Worm (Caenorhabditis elegans) whole organism, L1 larva: ENCODE data around the gene C08G9.1.
A peak's percentile ranks its signal among the peaks of the same experiment; 100 is the strongest.

Experiments used
- aha-1 ChIP-seq: fragments of 150-350 bp; optimal IDR thresholded peaks from 2 replicates; lab custom pipeline; 2014; ENCODE audit warnings: missing biosample characterization, missing genetic modification characterization
- ama-1 ChIP-seq: fragments of 150-350 bp; optimal IDR thresholded peaks from 2 replicates; lab custom pipeline; 2014
- blmp-1 ChIP-seq: fragments of 150-350 bp; optimal IDR thresholded peaks from 2 replicates; lab custom pipeline; 2014; ENCODE audit warnings: missing biosample characterization, missing genetic modification characterization
- ceh-63 ChIP-seq: fragments of 200-800 bp; sonication (Bioruptor generic); optimal IDR thresholded peaks from 2 replicates; lab custom pipeline; 2018; ENCODE audit warnings: mild to moderate bottlenecking, missing genetic modification characterization, missing compliant biosample characterization
- ceh-8 ChIP-seq: fragments of 200-800 bp; sonication (Bioruptor generic); optimal IDR thresholded peaks from 2 replicates; lab custom pipeline; 2018; ENCODE audit warnings: mild to moderate bottlenecking, missing genetic modification characterization, moderate library complexity, missing compliant biosample characterization
- ceh-82 ChIP-seq, 3 experiments: fragments of 150-350 bp in 1 of 3; sonication (generic microtip) in 2 of 3; optimal IDR thresholded peaks; 2 replicates each; lab custom pipeline; 2014 to 2017; ENCODE audit warnings: missing biosample characterization in 3 of 3, missing genetic modification characterization in 3 of 3
- ceh-88 ChIP-seq: fragments of 200-800 bp; sonication (Bioruptor generic); IDR thresholded peaks from 2 replicates; pipeline ENCODE4 v1.3.6; 2022; ENCODE audit warnings: missing genetic modification characterization, missing compliant biosample characterization
- ces-1 ChIP-seq: fragments of 150-350 bp; optimal IDR thresholded peaks from 2 replicates; lab custom pipeline; 2014; ENCODE audit warnings: missing biosample characterization, missing genetic modification reagents, missing genetic modification characterization
- dpl-1 ChIP-seq, 3 experiments: fragments of 150-350 bp in 2 of 3; sonication (generic microtip) in 1 of 3; optimal IDR thresholded peaks; 2 replicates each; lab custom pipeline; 2014 to 2017; ENCODE audit warnings: missing biosample characterization in 3 of 3, missing genetic modification characterization in 3 of 3, missing genetic modification reagents in 3 of 3
- dsc-1 ChIP-seq: sonication (generic microtip); optimal IDR thresholded peaks from 2 replicates; lab custom pipeline; 2016; ENCODE audit warnings: mild to moderate bottlenecking, missing genetic modification characterization, missing compliant biosample characterization
- egl-13 ChIP-seq: sonication (generic microtip); optimal IDR thresholded peaks from 2 replicates; lab custom pipeline; 2016; ENCODE audit warnings: missing genotype, missing genetic modification reagents, missing genetic modification characterization, missing compliant biosample characterization
- elt-2 ChIP-seq: sonication (generic microtip); optimal IDR thresholded peaks from 2 replicates; lab custom pipeline; 2016; ENCODE audit warnings: missing genetic modification characterization, mild to moderate bottlenecking, inconsistent platforms, missing compliant biosample characterization, missing genetic modification reagents
- ets-5 ChIP-seq: fragments of 200-800 bp; sonication (Bioruptor generic); IDR thresholded peaks from 2 replicates; pipeline ENCODE4 v1.3.6; 2022; ENCODE audit warnings: missing genetic modification characterization, missing compliant biosample characterization
- fkh-10 ChIP-seq: sonication (generic microtip); optimal IDR thresholded peaks from 2 replicates; lab custom pipeline; 2017; ENCODE audit warnings: missing biosample characterization, missing genetic modification reagents, missing genetic modification characterization
- fkh-4 ChIP-seq: sonication (generic microtip); optimal IDR thresholded peaks from 2 replicates; lab custom pipeline; 2016; ENCODE audit warnings: missing compliant biosample characterization, missing genetic modification characterization, borderline replicate concordance
- hlh-4 ChIP-seq: sonication (generic microtip); optimal IDR thresholded peaks from 2 replicates; lab custom pipeline; 2016; ENCODE audit warnings: mild to moderate bottlenecking, missing genetic modification characterization, missing compliant biosample characterization
- hpl-2 ChIP-seq: fragments of 150-350 bp; optimal IDR thresholded peaks from 2 replicates; lab custom pipeline; 2014; ENCODE audit warnings: missing biosample characterization, missing genetic modification reagents, missing genetic modification characterization
- irx-1 ChIP-seq: sonication (generic microtip); optimal IDR thresholded peaks from 2 replicates; lab custom pipeline; 2016; ENCODE audit warnings: missing genetic modification characterization, missing compliant biosample characterization
- isw-1 ChIP-seq: fragments of 200-800 bp; sonication (Bioruptor generic); IDR thresholded peaks from 2 replicates; pipeline ENCODE4 v1.3.6; 2022; ENCODE audit warnings: missing genetic modification characterization, missing compliant biosample characterization
- jun-1 ChIP-seq: fragments of 150-350 bp; optimal IDR thresholded peaks from 2 replicates; lab custom pipeline; 2014; ENCODE audit warnings: missing biosample characterization, missing genetic modification reagents, missing genetic modification characterization
- lin-14 ChIP-seq: fragments of 200-800 bp; sonication (Bioruptor generic); optimal IDR thresholded peaks from 2 replicates; lab custom pipeline; 2018; ENCODE audit warnings: mild to moderate bottlenecking, missing genetic modification characterization, moderate library complexity, missing compliant biosample characterization
- lin-35 ChIP-seq, 2 experiments: fragments of 150-350 bp; optimal IDR thresholded peaks; 2 replicates each; lab custom pipeline; 2014; ENCODE audit warnings: missing biosample characterization in 2 of 2, missing genetic modification characterization in 2 of 2, missing genetic modification reagents in 2 of 2
- lsy-2 ChIP-seq, 2 experiments: fragments of 150-350 bp; optimal IDR thresholded peaks; 2 replicates each; lab custom pipeline; 2014; ENCODE audit warnings: missing biosample characterization in 2 of 2, missing genetic modification characterization in 2 of 2
- mab-9 ChIP-seq: fragments of 200-800 bp; sonication (Bioruptor generic); IDR thresholded peaks from 2 replicates; pipeline ENCODE4 v1.3.6; 2022; ENCODE audit warnings: missing genetic modification reagents, missing genetic modification characterization, missing compliant biosample characterization
- mdl-1 ChIP-seq, 2 experiments: fragments of 150-350 bp; optimal IDR thresholded peaks; 2 replicates each; lab custom pipeline; 2014 to 2017; ENCODE audit warnings: missing biosample characterization in 2 of 2, missing genetic modification characterization in 2 of 2, inconsistent platforms in 1 of 2
- mep-1 ChIP-seq: fragments of 150-350 bp; optimal IDR thresholded peaks from 2 replicates; lab custom pipeline; 2014; ENCODE audit warnings: missing biosample characterization, missing genetic modification characterization
- nhr-11 ChIP-seq: fragments of 150-350 bp; optimal IDR thresholded peaks from 2 replicates; lab custom pipeline; 2014; ENCODE audit warnings: missing biosample characterization, missing genetic modification characterization
- nhr-19 ChIP-seq: fragments of 200-800 bp; sonication (Bioruptor generic); conservative IDR thresholded peaks from 2 replicates; pipeline ENCODE4 v1.3.6; 2022; ENCODE audit warnings: missing genetic modification characterization, missing compliant biosample characterization
- nhr-28 ChIP-seq: fragments of 150-350 bp; optimal IDR thresholded peaks from 2 replicates; lab custom pipeline; 2014; ENCODE audit warnings: missing biosample characterization, missing genetic modification characterization
- nhr-47 ChIP-seq: sonication (generic microtip); optimal IDR thresholded peaks from 2 replicates; lab custom pipeline; 2016; ENCODE audit warnings: mild to moderate bottlenecking, missing genetic modification characterization, moderate library complexity, missing compliant biosample characterization
- nhr-71 ChIP-seq: sonication (generic microtip); optimal IDR thresholded peaks from 2 replicates; lab custom pipeline; 2016; ENCODE audit warnings: mild to moderate bottlenecking, missing genetic modification characterization, moderate library complexity, missing compliant biosample characterization
- nhr-76 ChIP-seq: sonication (generic microtip); optimal IDR thresholded peaks from 2 replicates; lab custom pipeline; 2017; ENCODE audit warnings: missing biosample characterization, missing genetic modification characterization
- nhr-77 ChIP-seq: fragments of 150-350 bp; optimal IDR thresholded peaks from 2 replicates; lab custom pipeline; 2014; ENCODE audit warnings: missing biosample characterization, missing genetic modification characterization
- nhr-85 ChIP-seq: sonication (generic microtip); peaks from one replicate; lab custom pipeline; 2016; ENCODE audit warnings: missing genetic modification characterization, inconsistent platforms, missing compliant biosample characterization
- nhr-90 ChIP-seq: sonication (generic microtip); optimal IDR thresholded peaks from 2 replicates; lab custom pipeline; 2016; ENCODE audit warnings: mild to moderate bottlenecking, missing genetic modification characterization, missing compliant biosample characterization; ENCODE audit not compliant: poor library complexity
- pag-3 ChIP-seq: sonication (generic microtip); optimal IDR thresholded peaks from 2 replicates; lab custom pipeline; 2017; ENCODE audit warnings: missing genetic modification characterization, mild to moderate bottlenecking, missing compliant biosample characterization, antibody characterized with exemption, borderline replicate concordance; ENCODE audit not compliant: insufficient read depth
- rnt-1 ChIP-seq: sonication (generic microtip); optimal IDR thresholded peaks from 2 replicates; lab custom pipeline; 2016; ENCODE audit warnings: mild to moderate bottlenecking, missing genetic modification characterization, moderate library complexity, missing compliant biosample characterization
- skn-1 ChIP-seq: fragments of 150-350 bp; optimal IDR thresholded peaks from 2 replicates; lab custom pipeline; 2014; ENCODE audit warnings: missing biosample characterization, missing genetic modification characterization
- snpc-4 ChIP-seq: fragments of 150-350 bp; optimal IDR thresholded peaks from 2 replicates; lab custom pipeline; 2014; ENCODE audit warnings: missing biosample characterization, missing genetic modification characterization
- snu-23 ChIP-seq: sonication (generic microtip); optimal IDR thresholded peaks from 2 replicates; lab custom pipeline; 2016; ENCODE audit warnings: missing genetic modification characterization, missing compliant biosample characterization
- sox-4 ChIP-seq: sonication (generic microtip); optimal IDR thresholded peaks from 2 replicates; lab custom pipeline; 2016; ENCODE audit warnings: missing genetic modification characterization, missing compliant biosample characterization
- sup-37 ChIP-seq: fragments of 200-800 bp; sonication (Bioruptor generic); optimal IDR thresholded peaks from 2 replicates; lab custom pipeline; 2018; ENCODE audit warnings: mild to moderate bottlenecking, missing genetic modification characterization, missing compliant biosample characterization
- swsn-7 ChIP-seq: sonication (generic microtip); optimal IDR thresholded peaks from 2 replicates; lab custom pipeline; 2016; ENCODE audit warnings: missing genetic modification characterization, missing compliant biosample characterization
- tlp-1 ChIP-seq: fragments of 150-350 bp; optimal IDR thresholded peaks from 2 replicates; lab custom pipeline; 2014; ENCODE audit warnings: missing biosample characterization, missing genetic modification characterization
- unc-130 ChIP-seq: fragments of 150-350 bp; optimal IDR thresholded peaks from 2 replicates; lab custom pipeline; 2017; ENCODE audit warnings: missing biosample characterization, missing genetic modification characterization, inconsistent platforms
- unc-62 ChIP-seq: fragments of 150-350 bp; optimal IDR thresholded peaks from 2 replicates; lab custom pipeline; 2014; ENCODE audit warnings: missing biosample characterization, missing genetic modification reagents, missing genetic modification characterization
- unc-86 ChIP-seq: sonication (generic microtip); optimal IDR thresholded peaks from 2 replicates; lab custom pipeline; 2016; ENCODE audit warnings: missing genetic modification characterization, missing compliant biosample characterization
- unc-98 ChIP-seq: fragments of 200-800 bp; sonication (Bioruptor generic); IDR thresholded peaks from 2 replicates; pipeline ENCODE4 v1.3.6; 2022; ENCODE audit warnings: missing genetic modification characterization, missing compliant biosample characterization
- zag-1 ChIP-seq: fragments of 150-350 bp; optimal IDR thresholded peaks from 2 replicates; lab custom pipeline; 2014; ENCODE audit warnings: missing biosample characterization, missing genetic modification characterization
- zip-4 ChIP-seq: fragments of 200-800 bp; sonication (Bioruptor generic); optimal IDR thresholded peaks from 2 replicates; lab custom pipeline; 2018; ENCODE audit warnings: mild to moderate bottlenecking, missing genetic modification characterization, moderate library complexity, missing compliant biosample characterization
- ztf-4 ChIP-seq: fragments of 150-350 bp; optimal IDR thresholded peaks from 2 replicates; lab custom pipeline; 2014; ENCODE audit warnings: missing biosample characterization, missing genetic modification characterization

Gene C08G9.1

DNA sequence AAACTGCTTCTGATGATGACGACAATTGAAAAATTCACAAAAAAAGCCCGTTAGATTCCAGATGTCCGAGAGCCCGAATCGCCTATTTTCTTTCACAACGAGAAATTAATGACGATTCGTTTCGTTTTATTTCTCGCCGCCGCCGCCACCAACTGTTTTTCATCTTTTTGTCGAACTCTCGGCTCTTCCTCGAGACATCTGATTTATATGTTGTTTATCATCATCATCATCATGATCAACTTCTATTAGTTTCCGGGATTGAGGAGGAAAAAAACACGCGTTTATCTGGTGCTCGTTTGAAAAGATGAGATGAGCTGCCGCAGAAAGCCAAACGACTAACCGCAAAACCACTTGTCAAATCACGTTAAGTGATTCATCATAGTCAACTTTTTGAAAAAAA, 918 bp downstream of the C08G9.1 start:
- TF ChIP-seq sup-37 (GFP tag; lab: Kevin White, UChicago) (no peak), ceh-8 (no peak), ces-1 (GFP tag; lab: Kevin White, UChicago) (no peak), unc-62 (no peak), mep-1 (no peak), aha-1 (tag; lab: Kevin White, UChicago) (no peak), ztf-4 (tag; lab: Kevin White, UChicago) (no peak), snu-23 (GFP tag; lab: Kevin White, UChicago) (peak; percentile 11), irx-1 (tag; lab: Kevin White, UChicago) (no peak), nhr-11 (tag; lab: Kevin White, UChicago) (no peak), zag-1 (tag; lab: Kevin White, UChicago) (no peak), snpc-4 (no peak), jun-1 (tag; lab: Kevin White, UChicago) (no peak), lsy-2 (tag; optimal IDR thresholded peaks at IDR 0.05; lab: Kevin White, UChicago) (peak in 1 of 2 experiments; percentile 13), egl-13 (tag; lab: Kevin White, UChicago) (no peak), rnt-1 (peak; percentile 80), lin-35 (GFP tag; optimal IDR thresholded peaks at IDR 0.05; lab: Kevin White, UChicago) (no peak), nhr-77 (no peak), elt-2 (tag; lab: Kevin White, UChicago) (no peak), unc-86 (tag; lab: Kevin White, UChicago) (no peak), mab-9 (GFP tag; lab: Robert Waterston, UW) (no peak), hlh-4 (no peak), nhr-19 (GFP tag; lab: Robert Waterston, UW) (peak; percentile 21; the same call in 1 of the 2 replicates), ceh-88 (GFP tag; lab: Robert Waterston, UW) (no peak), lin-14 (GFP tag; lab: Kevin White, UChicago) (peak; percentile 65), tlp-1 (tag; lab: Kevin White, UChicago) (no peak), zip-4 (GFP tag; lab: Kevin White, UChicago) (no peak), sox-4 (tag; lab: Kevin White, UChicago) (no peak), mdl-1 (tag; optimal IDR thresholded peaks at IDR 0.05; lab: Kevin White, UChicago) (no peak), dpl-1 (GFP tag; optimal IDR thresholded peaks at IDR 0.05; lab: Kevin White, UChicago) (no peak), fkh-10 (no peak), blmp-1 (tag; lab: Kevin White, UChicago) (no peak), nhr-90 (tag; lab: Kevin White, UChicago) (no peak), unc-130 (tag; lab: Kevin White, UChicago) (peak; percentile 22), nhr-85 (tag; lab: Kevin White, UChicago) (no peak), ceh-82 (tag; optimal IDR thresholded peaks at IDR 0.05; lab: Kevin White, UChicago) (no peak), ceh-63 (GFP tag; lab: Kevin White, UChicago) (no peak), dsc-1 (peak; percentile 91), skn-1 (tag; lab: Kevin White, UChicago) (no peak), unc-98 (GFP tag; lab: Robert Waterston, UW) (no peak), nhr-28 (no peak), hpl-2 (GFP tag; lab: Kevin White, UChicago) (no peak), fkh-4 (tag; lab: Kevin White, UChicago) (peak; percentile 46), swsn-7 (tag; lab: Kevin White, UChicago) (no peak), isw-1 (no peak), nhr-76 (tag; lab: Kevin White, UChicago) (no peak), pag-3 (no peak), ama-1 (lab: Kevin White, UChicago) (no peak), nhr-47 (no peak), ets-5 (GFP tag; lab: Robert Waterston, UW) (no peak), nhr-71 (tag; lab: Kevin White, UChicago) (peak; percentile 56)
- TF ChIP-seq, all 84 proteins: peak for 9
